Fruit fly (Drosophila melanogaster) whole organism, embryonic: Measurements from ENCODE around the gene dome.

Experiments used
- Awh ChIP-seq: fragments of 200-800 bp; sonication (Bioruptor generic); IDR thresholded peaks from 2 replicates; pipeline ENCODE4, ENCODE4 v1.3.6; 2022; ENCODE audit warnings: missing biosample characterization, missing genetic modification characterization
- B-H2 ChIP-seq: fragments of 200-800 bp; sonication (Bioruptor generic); optimal IDR thresholded peaks from 2 replicates; lab custom pipeline; 2018; ENCODE audit warnings: missing biosample characterization, mild to moderate bottlenecking, missing genetic modification characterization
- CG10462 ChIP-seq: fragments of 200-800 bp; sonication (Bioruptor generic); optimal IDR thresholded peaks from 2 replicates; lab custom pipeline; 2016; ENCODE audit warnings: missing biosample characterization, missing genetic modification characterization
- CG10565 ChIP-seq: fragments of 200-800 bp; sonication (Bioruptor generic); optimal IDR thresholded peaks from 3 replicates; lab custom pipeline; 2016; ENCODE audit warnings: missing biosample characterization, mild to moderate bottlenecking, missing genetic modification characterization
- CG11560 ChIP-seq: fragments of 200-800 bp; sonication (Bioruptor generic); IDR thresholded peaks from 3 replicates; pipeline ENCODE4 v1.3.6; 2022; ENCODE audit warnings: missing biosample characterization, missing genetic modification characterization
- CG11723 ChIP-seq: fragments of 200-800 bp; sonication (Bioruptor generic); optimal IDR thresholded peaks from 2 replicates; lab custom pipeline; 2017; ENCODE audit warnings: missing biosample characterization, mild to moderate bottlenecking, missing genetic modification characterization
- CG1233 ChIP-seq: fragments of 200-800 bp; sonication (Bioruptor generic); optimal IDR thresholded peaks from 4 replicates; lab custom pipeline; 2018; ENCODE audit warnings: missing biosample characterization, mild to moderate bottlenecking, missing genetic modification characterization
- CG12942 ChIP-seq: fragments of 200-800 bp; sonication (Bioruptor generic); optimal IDR thresholded peaks from 3 replicates; lab custom pipeline; 2016; ENCODE audit warnings: missing biosample characterization, missing genetic modification characterization
- CG15514 ChIP-seq: fragments of 200-800 bp; sonication (Bioruptor generic); optimal IDR thresholded peaks from 3 replicates; lab custom pipeline; 2017; ENCODE audit warnings: missing biosample characterization, missing genetic modification characterization, mild to moderate bottlenecking, moderate library complexity, missing genetic modification reagents
- CG17328 ChIP-seq: fragments of 200-800 bp; sonication (Bioruptor generic); IDR thresholded peaks from 2 replicates; pipeline ENCODE4 v1.3.6; 2022; ENCODE audit warnings: missing biosample characterization, missing genetic modification characterization
- CG17568 ChIP-seq: fragments of 200-800 bp; sonication (Bioruptor generic); optimal IDR thresholded peaks from 2 replicates; lab custom pipeline; 2018; ENCODE audit warnings: missing biosample characterization, mild to moderate bottlenecking, missing genetic modification characterization, moderate library complexity
- CG17912 ChIP-seq: fragments of 200-800 bp; sonication (Bioruptor generic); optimal IDR thresholded peaks from 2 replicates; lab custom pipeline; 2018; ENCODE audit warnings: missing biosample characterization, mild to moderate bottlenecking, missing genetic modification characterization
- CG2116 ChIP-seq: fragments of 200-800 bp; sonication (Bioruptor generic); optimal IDR thresholded peaks from 3 replicates; lab custom pipeline; 2018; ENCODE audit warnings: missing biosample characterization, mild to moderate bottlenecking, missing genetic modification characterization
- CG2712 ChIP-seq: fragments of 200-800 bp; optimal IDR thresholded peaks from 3 replicates; lab custom pipeline; 2019; ENCODE audit warnings: missing biosample characterization, mild to moderate bottlenecking, missing genetic modification characterization, moderate library complexity
- CG2875 ChIP-seq: fragments of 200-800 bp; sonication (Bioruptor generic); optimal IDR thresholded peaks from 2 replicates; lab custom pipeline; 2017; ENCODE audit warnings: missing biosample characterization, mild to moderate bottlenecking, missing genetic modification characterization, missing genetic modification reagents
- CG31441 ChIP-seq: fragments of 200-800 bp; sonication (Bioruptor generic); IDR thresholded peaks from 2 replicates; pipeline ENCODE4 v1.3.6; 2022; ENCODE audit warnings: missing biosample characterization, missing genetic modification characterization
- CG3281 ChIP-seq: fragments of 200-800 bp; sonication (Bioruptor generic); optimal IDR thresholded peaks from 3 replicates; lab custom pipeline; 2017; ENCODE audit warnings: missing biosample characterization, mild to moderate bottlenecking, missing genetic modification characterization
- CG34224 ChIP-seq: fragments of 200-800 bp; sonication (Bioruptor generic); IDR thresholded peaks from 3 replicates; pipeline ENCODE4 v1.3.6; 2022; ENCODE audit warnings: missing biosample characterization, missing genetic modification characterization; ENCODE audit not compliant: partially characterized antibody
- CG34422 ChIP-seq: fragments of 200-800 bp; sonication (Bioruptor generic); IDR thresholded peaks from 3 replicates; pipeline ENCODE4 v1.3.6; 2022; ENCODE audit warnings: missing biosample characterization, missing genetic modification characterization
- CG4707 ChIP-seq: fragments of 200-800 bp; sonication (Bioruptor generic); optimal IDR thresholded peaks from 2 replicates; lab custom pipeline; 2018; ENCODE audit warnings: missing biosample characterization, mild to moderate bottlenecking, missing genetic modification characterization, moderate library complexity
- CG7271 ChIP-seq: fragments of 200-800 bp; sonication (Bioruptor generic); optimal IDR thresholded peaks from 2 replicates; lab custom pipeline; 2018; ENCODE audit warnings: missing biosample characterization, mild to moderate bottlenecking, missing genetic modification characterization, moderate library complexity
- CG7963 ChIP-seq: fragments of 200-800 bp; sonication (Bioruptor generic); IDR thresholded peaks from 3 replicates; pipeline ENCODE4 v1.3.6; 2022; ENCODE audit warnings: missing biosample characterization, missing genetic modification characterization; ENCODE audit not compliant: partially characterized antibody
- CG9215 ChIP-seq: fragments of 200-800 bp; sonication (Bioruptor generic); IDR thresholded peaks from 2 replicates; pipeline ENCODE4 v1.3.6; 2022; ENCODE audit warnings: missing biosample characterization, missing genetic modification characterization
- CG9609 ChIP-seq: fragments of 200-800 bp; sonication (Bioruptor generic); optimal IDR thresholded peaks from 3 replicates; lab custom pipeline; 2016; ENCODE audit warnings: missing biosample characterization, missing genetic modification characterization
- CG9797 ChIP-seq: fragments of 200-800 bp; sonication (Bioruptor generic); optimal IDR thresholded peaks from 3 replicates; lab custom pipeline; 2018; ENCODE audit warnings: missing biosample characterization, mild to moderate bottlenecking, missing genetic modification characterization
- CG9817 ChIP-seq: fragments of 200-800 bp; sonication (Bioruptor generic); optimal IDR thresholded peaks from 2 replicates; lab custom pipeline; 2018; ENCODE audit warnings: missing biosample characterization, mild to moderate bottlenecking, missing genetic modification characterization, moderate library complexity
- Dbx ChIP-seq: fragments of 200-800 bp; sonication (Bioruptor generic); IDR thresholded peaks from 3 replicates; pipeline ENCODE4 v1.3.6; 2022; ENCODE audit warnings: missing biosample characterization, missing genetic modification characterization
- Dek ChIP-seq: fragments of 200-800 bp; sonication (Bioruptor generic); optimal IDR thresholded peaks from 3 replicates; lab custom pipeline; 2019; ENCODE audit warnings: missing biosample characterization, mild to moderate bottlenecking, missing genetic modification characterization, moderate library complexity
- E2f1 ChIP-seq: fragments of 200-800 bp; sonication (Bioruptor generic); IDR thresholded peaks from 2 replicates; pipeline ENCODE4 v1.3.6; 2022; ENCODE audit warnings: missing biosample characterization, missing genetic modification characterization
- Hmr ChIP-seq: fragments of 200-800 bp; sonication (Bioruptor generic); optimal IDR thresholded peaks from 3 replicates; lab custom pipeline; 2017; ENCODE audit warnings: mild to moderate bottlenecking, missing biosample characterization, missing genetic modification reagents, missing genetic modification characterization
- Lim3 ChIP-seq: fragments of 200-800 bp; sonication (Bioruptor generic); IDR thresholded peaks from 2 replicates; pipeline ENCODE4 v1.3.6; 2022; ENCODE audit warnings: missing biosample characterization, missing genetic modification characterization
- NFAT ChIP-seq: fragments of 200-800 bp; sonication (Bioruptor generic); IDR thresholded peaks from 2 replicates; pipeline ENCODE4 v1.3.6; 2022; ENCODE audit warnings: missing biosample characterization, missing genetic modification characterization
- Pdp1 ChIP-seq, 2 experiments: fragments of 200-800 bp; sonication (Bioruptor generic); optimal IDR thresholded peaks; 3 replicates each; lab custom pipeline; 2016; ENCODE audit warnings: missing biosample characterization in 2 of 2, missing genetic modification characterization in 2 of 2, mild to moderate bottlenecking in 1 of 2, moderate library complexity in 1 of 2
- bowl ChIP-seq: fragments of 200-800 bp; sonication (Bioruptor generic); IDR thresholded peaks from 2 replicates; pipeline ENCODE4 v1.3.6; 2022; ENCODE audit warnings: missing biosample characterization, missing genetic modification characterization
- ci ChIP-seq: fragments of 200-800 bp; sonication (Bioruptor generic); IDR thresholded peaks from 3 replicates; pipeline ENCODE4 v1.3.6; 2022; ENCODE audit warnings: missing biosample characterization, missing genetic modification characterization
- gcm2 ChIP-seq: fragments of 200-800 bp; sonication (Bioruptor generic); optimal IDR thresholded peaks from 2 replicates; lab custom pipeline; 2016; ENCODE audit warnings: missing biosample characterization, missing genetic modification characterization
- her ChIP-seq: fragments of 200-800 bp; sonication (Bioruptor generic); optimal IDR thresholded peaks from 2 replicates; lab custom pipeline; 2016; ENCODE audit warnings: missing biosample characterization, missing genetic modification characterization
- kay ChIP-seq: fragments of 200-800 bp; sonication (Bioruptor generic); optimal IDR thresholded peaks from 2 replicates; lab custom pipeline; 2016; ENCODE audit warnings: missing biosample characterization, missing genetic modification characterization
- luna ChIP-seq: fragments of 200-800 bp; sonication (Bioruptor generic); optimal IDR thresholded peaks from 2 replicates; lab custom pipeline; 2016; ENCODE audit warnings: missing biosample characterization, missing genetic modification characterization
- mam ChIP-seq: fragments of 200-800 bp; sonication (Bioruptor generic); optimal IDR thresholded peaks from 3 replicates; lab custom pipeline; 2016; ENCODE audit warnings: missing biosample characterization, missing genetic modification characterization
- nom ChIP-seq: fragments of 200-800 bp; sonication (Bioruptor generic); optimal IDR thresholded peaks from 2 replicates; lab custom pipeline; 2017; ENCODE audit warnings: missing biosample characterization, missing genetic modification characterization, mild to moderate bottlenecking, moderate library complexity, missing genetic modification reagents
- pb ChIP-seq: fragments of 200-800 bp; sonication (Bioruptor generic); optimal IDR thresholded peaks from 3 replicates; lab custom pipeline; 2016; ENCODE audit warnings: missing biosample characterization, missing genetic modification characterization
- pzg ChIP-seq: fragments of 200-800 bp; sonication (Bioruptor generic); optimal IDR thresholded peaks from 3 replicates; lab custom pipeline; 2018; ENCODE audit warnings: missing biosample characterization, mild to moderate bottlenecking, missing genetic modification characterization, moderate library complexity
- run ChIP-seq: fragments of 200-800 bp; sonication (Bioruptor generic); optimal IDR thresholded peaks from 3 replicates; lab custom pipeline; 2018; ENCODE audit warnings: missing biosample characterization, mild to moderate bottlenecking, missing genetic modification characterization
- salm ChIP-seq: fragments of 200-800 bp; sonication (Bioruptor generic); optimal IDR thresholded peaks from 2 replicates; lab custom pipeline; 2018; ENCODE audit warnings: missing biosample characterization, mild to moderate bottlenecking, missing genetic modification characterization
- sd ChIP-seq: fragments of 200-800 bp; sonication (Bioruptor generic); optimal IDR thresholded peaks from 3 replicates; lab custom pipeline; 2018; ENCODE audit warnings: missing biosample characterization, mild to moderate bottlenecking, missing genetic modification characterization, moderate library complexity
- tap ChIP-seq: fragments of 200-800 bp; optimal IDR thresholded peaks from 3 replicates; lab custom pipeline; 2019; ENCODE audit warnings: missing biosample characterization, mild to moderate bottlenecking, missing genetic modification characterization, moderate library complexity
- tll ChIP-seq, 2 experiments: fragments of 200-800 bp in 1 of 2; fragments of >200 bp in 1 of 2; sonication (Bioruptor generic) in 1 of 2; optimal IDR thresholded peaks; 2 replicates each; lab custom pipeline; 2017 to 2019; ENCODE audit warnings: missing biosample characterization in 2 of 2, missing genetic modification characterization in 2 of 2, mild to moderate bottlenecking in 1 of 2, moderate library complexity in 1 of 2
- vnd ChIP-seq: fragments of 200-800 bp; sonication (Bioruptor generic); IDR thresholded peaks from 3 replicates; pipeline ENCODE4 v1.3.6; 2022; ENCODE audit warnings: missing biosample characterization, missing genetic modification characterization; ENCODE audit not compliant: partially characterized antibody

The dome gene

DNA sequence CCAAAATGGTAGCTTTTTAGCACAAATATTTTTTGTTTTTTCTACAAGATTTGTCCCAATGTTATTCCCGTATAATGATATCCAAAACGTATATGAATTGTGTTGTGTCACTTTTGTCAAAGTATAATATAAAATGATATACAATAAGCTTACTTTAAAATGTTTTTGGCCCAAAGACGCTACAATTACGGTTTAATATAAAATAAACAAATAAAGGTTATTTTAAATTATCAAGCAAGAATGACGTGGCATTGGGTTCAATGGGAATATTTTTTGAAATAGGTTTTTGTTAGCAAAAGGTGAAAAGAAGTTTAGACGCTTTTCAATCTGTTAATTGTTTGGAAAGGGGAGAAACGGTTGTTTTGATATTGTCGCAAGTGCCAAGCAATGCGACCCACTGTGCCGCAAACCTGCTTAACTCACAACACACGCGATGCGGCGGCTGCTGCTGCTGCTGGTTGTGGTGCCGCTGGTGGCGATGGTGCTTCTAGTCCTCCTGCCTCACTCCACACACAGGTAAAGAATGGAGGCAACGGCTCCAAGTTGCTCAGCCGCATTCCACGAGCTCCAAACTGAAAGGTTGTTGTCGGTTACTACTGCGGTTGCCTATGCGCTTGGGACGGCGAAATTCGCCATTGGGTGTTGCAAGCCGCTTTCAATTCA is 20.0 kb downstream of the dome start (continued):
- TF ChIP-seq B-H2 (GFP tag; lab: Kevin White, UChicago) (no peak), bowl (GFP tag; lab: Robert Waterston, UW) (no peak), CG17568 (GFP tag; lab: Kevin White, UChicago) (no peak), CG9797 (GFP tag; lab: Kevin White, UChicago) (no peak), ci (GFP tag; lab: Robert Waterston, UW) (no peak), CG2712 (tag; lab: Kevin White, UChicago) (peak; percentile 58), CG4707 (GFP tag; lab: Kevin White, UChicago) (peak; percentile 44), CG7271 (no peak), nom (no peak), CG7963 (GFP tag; lab: Robert Waterston, UW) (no peak), pzg (GFP tag; lab: Kevin White, UChicago) (no peak), tap (tag; lab: Kevin White, UChicago) (no peak), vnd (GFP tag; lab: Robert Waterston, UW) (no peak), CG10462 (GFP tag; lab: Kevin White, UChicago) (no peak), kay (GFP tag; lab: Kevin White, UChicago) (no peak), Awh (GFP tag; lab: Robert Waterston, UW) (0 out of 2 replicates have a peak, but pooled peaks have one; percentile 13), sd (tag; lab: Kevin White, UChicago) (peak; percentile 95), CG9817 (tag; lab: Kevin White, UChicago) (peak; percentile 4), CG34224 (GFP tag; lab: Robert Waterston, UW) (no peak), luna (GFP tag; lab: Kevin White, UChicago) (no peak), E2f1 (GFP tag; lab: Robert Waterston, UW) (no peak), CG17912 (GFP tag; lab: Kevin White, UChicago) (no peak), her (GFP tag; lab: Kevin White, UChicago) (no peak), CG2875 (GFP tag; lab: Kevin White, UChicago) (no peak), run (tag; lab: Kevin White, UChicago) (no peak), Pdp1 (GFP tag; optimal IDR thresholded peaks at IDR 0.05; lab: Kevin White, UChicago) (peak; percentile 14 to 21), Dbx (GFP tag; lab: Robert Waterston, UW) (no peak), CG9215 (GFP tag; lab: Robert Waterston, UW) (0 out of 2 replicates have a peak, but pooled peaks have one; percentile 6), CG11560 (tag; lab: Robert Waterston, UW) (no peak), CG2116 (GFP tag; lab: Kevin White, UChicago) (peak; percentile 5), mam (GFP tag; lab: Kevin White, UChicago) (no peak), CG9609 (GFP tag; lab: Kevin White, UChicago) (no peak), CG1233 (GFP tag; lab: Kevin White, UChicago) (peak; percentile 57), CG34422 (GFP tag; lab: Robert Waterston, UW) (no peak), CG15514 (peak; percentile 36), salm (tag; lab: Kevin White, UChicago) (no peak), CG3281 (GFP tag; lab: Kevin White, UChicago) (peak; percentile 56), CG12942 (GFP tag; lab: Kevin White, UChicago) (peak; percentile 36), CG11723 (GFP tag; lab: Kevin White, UChicago) (peak; percentile 27), pb (GFP tag; lab: Kevin White, UChicago) (no peak), tll (GFP tag; optimal IDR thresholded peaks at IDR 0.05; lab: Kevin White, UChicago) (no peak), CG17328 (no peak), CG10565 (GFP tag; lab: Kevin White, UChicago) (no peak), Dek (tag; lab: Kevin White, UChicago) (peak; percentile 32), CG31441 (no peak; the same call in 1 of the 2 replicates), gcm2 (no peak), Hmr (GFP tag; lab: Kevin White, UChicago) (peak; percentile 53), NFAT (GFP tag; lab: Robert Waterston, UW) (no peak), Lim3 (GFP tag; lab: Robert Waterston, UW) (no peak)
